Fruit fly (Drosophila melanogaster) whole organism, embryonic: Measurements from ENCODE around the gene Plod.

Experiments
- CG10274 ChIP-seq: fragments of 200-800 bp; sonication (Bioruptor generic); optimal IDR thresholded peaks from 3 replicates; lab custom pipeline; 2017; ENCODE audit warnings: missing biosample characterization, mild to moderate bottlenecking, missing genetic modification characterization
- CG10979 ChIP-seq: fragments of 200-800 bp; sonication (Bioruptor generic); optimal IDR thresholded peaks from 2 replicates; lab custom pipeline; 2018; ENCODE audit warnings: missing biosample characterization, mild to moderate bottlenecking, missing genetic modification characterization, moderate library complexity
- CG11093 ChIP-seq: fragments of 200-800 bp; sonication (Bioruptor generic); IDR thresholded peaks from 3 replicates; pipeline ENCODE4 v1.3.6; 2022; ENCODE audit warnings: missing biosample characterization, missing genetic modification characterization
- CG11456 ChIP-seq: fragments of 200-800 bp; sonication (Bioruptor generic); IDR thresholded peaks from 3 replicates; pipeline ENCODE4 v1.3.6; 2022; ENCODE audit warnings: missing biosample characterization, missing genetic modification characterization
- CG12744 ChIP-seq: fragments of 200-800 bp; sonication (Bioruptor generic); optimal IDR thresholded peaks from 2 replicates; lab custom pipeline; 2016; ENCODE audit warnings: missing biosample characterization, missing genetic modification characterization
- CG13296 ChIP-seq: fragments of 200-800 bp; sonication (Bioruptor generic); optimal IDR thresholded peaks from 3 replicates; lab custom pipeline; 2018; ENCODE audit warnings: missing biosample characterization, mild to moderate bottlenecking, missing genetic modification characterization
- CG13624 ChIP-seq: fragments of 200-800 bp; sonication (Bioruptor generic); optimal IDR thresholded peaks from 2 replicates; lab custom pipeline; 2016; ENCODE audit warnings: missing biosample characterization, missing genetic modification characterization
- CG13894 ChIP-seq: fragments of 200-800 bp; sonication (Bioruptor generic); optimal IDR thresholded peaks from 3 replicates; lab custom pipeline; 2018; ENCODE audit warnings: missing biosample characterization, mild to moderate bottlenecking, missing genetic modification characterization, moderate library complexity
- CG15514 ChIP-seq: fragments of 200-800 bp; sonication (Bioruptor generic); optimal IDR thresholded peaks from 3 replicates; lab custom pipeline; 2017; ENCODE audit warnings: missing biosample characterization, missing genetic modification characterization, mild to moderate bottlenecking, moderate library complexity, missing genetic modification reagents
- CG15696 ChIP-seq: fragments of 200-800 bp; sonication (Bioruptor generic); optimal IDR thresholded peaks from 2 replicates; lab custom pipeline; 2019; ENCODE audit warnings: missing biosample characterization, mild to moderate bottlenecking, missing genetic modification characterization, moderate library complexity
- CG1603 ChIP-seq: fragments of 200-800 bp; sonication (Bioruptor generic); optimal IDR thresholded peaks from 2 replicates; lab custom pipeline; 2019; ENCODE audit warnings: missing biosample characterization, mild to moderate bottlenecking, missing genetic modification characterization, moderate library complexity
- CG2712 ChIP-seq: fragments of 200-800 bp; optimal IDR thresholded peaks from 3 replicates; lab custom pipeline; 2019; ENCODE audit warnings: missing biosample characterization, mild to moderate bottlenecking, missing genetic modification characterization, moderate library complexity
- CG2889 ChIP-seq: fragments of 200-800 bp; sonication (Bioruptor generic); IDR thresholded peaks from 3 replicates; pipeline ENCODE4 v1.3.6; 2022; ENCODE audit warnings: missing biosample characterization, missing genetic modification characterization
- CG31224 ChIP-seq: fragments of 200-800 bp; sonication (Bioruptor generic); IDR thresholded peaks from 2 replicates; pipeline ENCODE4 v1.3.6; 2022; ENCODE audit warnings: missing biosample characterization, missing genetic modification characterization
- CG34422 ChIP-seq: fragments of 200-800 bp; sonication (Bioruptor generic); IDR thresholded peaks from 3 replicates; pipeline ENCODE4 v1.3.6; 2022; ENCODE audit warnings: missing biosample characterization, missing genetic modification characterization
- CG3995 ChIP-seq: fragments of 200-800 bp; sonication (Bioruptor generic); optimal IDR thresholded peaks from 3 replicates; lab custom pipeline; 2016; ENCODE audit warnings: missing biosample characterization, missing genetic modification characterization
- CG4617 ChIP-seq: fragments of 200-800 bp; sonication (Bioruptor generic); optimal IDR thresholded peaks from 3 replicates; lab custom pipeline; 2016; ENCODE audit warnings: missing biosample characterization, missing genetic modification characterization, borderline replicate concordance
- CG7357 ChIP-seq: fragments of 200-800 bp; sonication (Bioruptor generic); IDR thresholded peaks from 3 replicates; pipeline ENCODE4 v1.3.6; 2022; ENCODE audit warnings: missing biosample characterization, missing genetic modification characterization
- CG7786 ChIP-seq: fragments of 200-800 bp; sonication (Bioruptor generic); optimal IDR thresholded peaks from 2 replicates; lab custom pipeline; 2016; ENCODE audit warnings: missing biosample characterization, missing genetic modification characterization
- CG9609 ChIP-seq: fragments of 200-800 bp; sonication (Bioruptor generic); optimal IDR thresholded peaks from 3 replicates; lab custom pipeline; 2016; ENCODE audit warnings: missing biosample characterization, missing genetic modification characterization
- Chrac-16 ChIP-seq: fragments of 200-800 bp; sonication (Bioruptor generic); optimal IDR thresholded peaks from 3 replicates; lab custom pipeline; 2016; ENCODE audit warnings: missing biosample characterization, missing genetic modification characterization
- Dip2 ChIP-seq: fragments of 200-800 bp; sonication (Bioruptor generic); IDR thresholded peaks from 2 replicates; pipeline ENCODE4 v1.3.6; 2022; ENCODE audit warnings: missing biosample characterization, missing genetic modification characterization
- GATAe ChIP-seq: fragments of 200-800 bp; sonication (Bioruptor generic); conservative IDR thresholded peaks from 2 replicates; pipeline ENCODE4 v1.3.6; 2022; ENCODE audit warnings: missing biosample characterization, missing genetic modification characterization
- Lim3 ChIP-seq: fragments of 200-800 bp; sonication (Bioruptor generic); IDR thresholded peaks from 2 replicates; pipeline ENCODE4 v1.3.6; 2022; ENCODE audit warnings: missing biosample characterization, missing genetic modification characterization
- MBD-R2 ChIP-seq: fragments of 200-800 bp; sonication (Bioruptor generic); IDR thresholded peaks from 2 replicates; pipeline ENCODE4 v1.3.6; 2022; ENCODE audit warnings: missing biosample characterization, missing genetic modification characterization
- Pdp1 ChIP-seq, 2 experiments: fragments of 200-800 bp; sonication (Bioruptor generic); optimal IDR thresholded peaks; 3 replicates each; lab custom pipeline; 2016; ENCODE audit warnings: missing biosample characterization in 2 of 2, missing genetic modification characterization in 2 of 2, mild to moderate bottlenecking in 1 of 2, moderate library complexity in 1 of 2
- Ptx1 ChIP-seq: fragments of 200-800 bp; sonication (Bioruptor generic); IDR thresholded peaks from 2 replicates; pipeline ENCODE4 v1.3.6; 2022; ENCODE audit warnings: missing biosample characterization, missing genetic modification characterization
- Trl ChIP-seq, 3 experiments: fragments of >200 bp in 2 of 3; fragments of 200-800 bp in 1 of 3; sonication (Bioruptor generic) in 1 of 3; optimal IDR thresholded peaks; 2 replicates in 1 of 3; 3 replicates in 2 of 3; lab custom pipeline; 2016 to 2017; ENCODE audit warnings: missing biosample characterization in 1 of 3, missing genetic modification characterization in 1 of 3
- dan ChIP-seq: fragments of 200-800 bp; sonication (Bioruptor generic); IDR thresholded peaks from 2 replicates; pipeline ENCODE4 v1.3.6; 2022; ENCODE audit warnings: missing biosample characterization, missing genetic modification characterization
- dpn ChIP-seq, 2 experiments: fragments of 200-800 bp; sonication (Bioruptor generic); optimal IDR thresholded peaks; 3 replicates each; lab custom pipeline; 2016; ENCODE audit warnings: missing biosample characterization in 2 of 2, missing genetic modification characterization in 2 of 2
- fd3F ChIP-seq: fragments of 200-800 bp; sonication (Bioruptor generic); optimal IDR thresholded peaks from 2 replicates; lab custom pipeline; 2018; ENCODE audit warnings: missing biosample characterization, mild to moderate bottlenecking, missing genetic modification characterization, moderate library complexity
- grn ChIP-seq: fragments of 200-800 bp; sonication (Bioruptor generic); optimal IDR thresholded peaks from 3 replicates; lab custom pipeline; 2017; ENCODE audit warnings: missing biosample characterization, missing genetic modification characterization
- ham ChIP-seq: fragments of 200-800 bp; sonication (Bioruptor generic); IDR thresholded peaks from 2 replicates; pipeline ENCODE4 v1.3.6; 2022; ENCODE audit warnings: missing biosample characterization, missing genetic modification characterization
- her ChIP-seq: fragments of 200-800 bp; sonication (Bioruptor generic); optimal IDR thresholded peaks from 2 replicates; lab custom pipeline; 2016; ENCODE audit warnings: missing biosample characterization, missing genetic modification characterization
- knrl ChIP-seq: fragments of 200-800 bp; sonication (Bioruptor generic); IDR thresholded peaks from 3 replicates; pipeline ENCODE4 v1.3.6; 2022; ENCODE audit warnings: missing biosample characterization, missing genetic modification characterization; ENCODE audit not compliant: partially characterized antibody
- lmd ChIP-seq: fragments of 200-800 bp; sonication (Bioruptor generic); IDR thresholded peaks from 2 replicates; pipeline ENCODE4 v1.3.6; 2022; ENCODE audit warnings: missing biosample characterization, missing genetic modification characterization
- pfk ChIP-seq: fragments of 200-800 bp; sonication (Bioruptor generic); optimal IDR thresholded peaks from 2 replicates; lab custom pipeline; 2018; ENCODE audit warnings: missing biosample characterization, mild to moderate bottlenecking, missing genetic modification characterization, moderate library complexity
- prd ChIP-seq, 3 experiments: fragments of >200 bp in 2 of 3; fragments of 200-800 bp in 1 of 3; sonication (Bioruptor generic) in 1 of 3; optimal IDR thresholded peaks in 2 of 3; IDR thresholded peaks in 1 of 3; 2 replicates in 2 of 3; 3 replicates in 1 of 3; pipeline versions ENCODE4 v1.3.6 to Lab custom; 2017 to 2022; ENCODE audit warnings: missing biosample characterization in 1 of 3, missing genetic modification characterization in 1 of 3
- row ChIP-seq: fragments of 200-800 bp; sonication (Bioruptor generic); IDR thresholded peaks from 3 replicates; pipeline ENCODE4 v1.3.6; 2022; ENCODE audit warnings: missing biosample characterization, missing genetic modification characterization
- salm ChIP-seq: fragments of 200-800 bp; sonication (Bioruptor generic); optimal IDR thresholded peaks from 2 replicates; lab custom pipeline; 2018; ENCODE audit warnings: missing biosample characterization, mild to moderate bottlenecking, missing genetic modification characterization
- sens ChIP-seq: fragments of 200-800 bp; sonication (Bioruptor generic); peaks from one replicate; lab custom pipeline; 2016; ENCODE audit warnings: missing biosample characterization, missing genetic modification characterization
- slou ChIP-seq: fragments of 200-800 bp; sonication (Bioruptor generic); optimal IDR thresholded peaks from 3 replicates; lab custom pipeline; 2016; ENCODE audit warnings: missing biosample characterization, missing genetic modification characterization
- sna ChIP-seq: fragments of 200-800 bp; sonication (Bioruptor generic); IDR thresholded peaks from 2 replicates; pipeline ENCODE4 v1.3.6; 2022; ENCODE audit warnings: missing biosample characterization, missing genetic modification characterization; ENCODE audit not compliant: partially characterized antibody
- ttk ChIP-seq: fragments of 200-800 bp; sonication (Bioruptor generic); IDR thresholded peaks from 2 replicates; pipeline ENCODE4 v2.1.2; 2022; ENCODE audit warnings: missing biosample characterization, missing genetic modification characterization
- tup ChIP-seq: fragments of 200-800 bp; sonication (Bioruptor generic); optimal IDR thresholded peaks from 2 replicates; lab custom pipeline; 2016; ENCODE audit warnings: missing biosample characterization, mild to moderate bottlenecking, missing genetic modification characterization, moderate library complexity
- wek ChIP-seq: fragments of 200-800 bp; sonication (Bioruptor generic); optimal IDR thresholded peaks from 3 replicates; lab custom pipeline; 2018; ENCODE audit warnings: missing biosample characterization, mild to moderate bottlenecking, missing genetic modification characterization, moderate library complexity
- zen2 ChIP-seq: fragments of 200-800 bp; sonication (Bioruptor generic); IDR thresholded peaks from 3 replicates; pipeline ENCODE4 v1.3.6; 2022; ENCODE audit warnings: missing biosample characterization, missing genetic modification characterization; ENCODE audit not compliant: partially characterized antibody

The Plod gene

dm6 chr3L:11215244-11216121 is 9.7 kb upstream of the Plod start (continued):
- TF ChIP-seq CG13624 (GFP tag; lab: Kevin White, UChicago) (peak; percentile 87), GATAe (0 out of 2 replicates have a peak, but pooled peaks have one; percentile 77), CG4617 (peak; percentile 63), CG9609 (peak; percentile 86), CG3995 (peak; percentile 47), ttk (peak; percentile 92), CG15696 (peak; percentile 52), Pdp1 (GFP tag; optimal IDR thresholded peaks at IDR 0.05; lab: Kevin White, UChicago) (peak; percentile 64 to 91), CG15514 (GFP tag; lab: Kevin White, UChicago) (peak; percentile 89), her (GFP tag; lab: Kevin White, UChicago) (peak; percentile 88), wek (GFP tag; lab: Kevin White, UChicago) (peak; percentile 63), zen2 (GFP tag; lab: Robert Waterston, UW) (no peak), CG11093 (GFP tag; lab: Robert Waterston, UW) (peak; percentile 56; the same call in 1 of the 3 replicates), slou (peak; percentile 27), CG7357 (GFP tag; lab: Robert Waterston, UW) (peak; percentile 84), CG10274 (GFP tag; lab: Kevin White, UChicago) (peak; percentile 67), pfk (peak; percentile 20), CG12744 (peak; percentile 88), CG31224 (GFP tag; lab: Robert Waterston, UW) (peak; percentile 88), CG13296 (GFP tag; lab: Kevin White, UChicago) (peak; percentile 81), salm (peak; percentile 56), tup (GFP tag; lab: Kevin White, UChicago) (peak; percentile 82), CG10979 (tag; lab: Kevin White, UChicago) (peak; percentile 82), knrl (GFP tag; lab: Robert Waterston, UW) (no peak), Lim3 (GFP tag; lab: Robert Waterston, UW) (0 out of 2 replicates have a peak, but pooled peaks have one; percentile 34), lmd (GFP tag; lab: Robert Waterston, UW) (peak; percentile 93), dan (GFP tag; lab: Robert Waterston, UW) (no peak; the same call in 1 of the 2 replicates), Ptx1 (peak; percentile 94), CG13894 (tag; lab: Kevin White, UChicago) (peak; percentile 76), Chrac-16 (GFP tag; lab: Kevin White, UChicago) (peak; percentile 85), CG7786 (GFP tag; lab: Kevin White, UChicago) (peak; percentile 90), CG2889 (GFP tag; lab: Robert Waterston, UW) (peak; percentile 68; the same call in 2 of the 3 replicates), sens (GFP tag; lab: Kevin White, UChicago) (peak; percentile 98), sna (GFP tag; lab: Robert Waterston, UW) (no peak), CG2712 (peak; percentile 89), CG11456 (GFP tag; lab: Robert Waterston, UW) (peak; percentile 96), Trl (optimal IDR thresholded peaks at IDR 0.05; lab: Kevin White, UChicago) (peak; percentile 79 to 98), Trl (GFP tag; optimal IDR thresholded peaks at IDR 0.05; lab: Kevin White, UChicago) (peak; percentile 93), CG34422 (GFP tag; lab: Robert Waterston, UW) (peak; percentile 92), dpn (GFP tag; optimal IDR thresholded peaks at IDR 0.05; lab: Kevin White, UChicago) (peak; percentile 87 to 91), CG1603 (tag; lab: Kevin White, UChicago) (peak; percentile 91), Dip2 (GFP tag; lab: Robert Waterston, UW) (peak; percentile 18; the same call in 1 of the 2 replicates), fd3F (GFP tag; lab: Kevin White, UChicago) (peak; percentile 76), row (GFP tag; lab: Robert Waterston, UW) (peak; percentile 99), prd (optimal IDR thresholded peaks at IDR 0.05; lab: Kevin White, UChicago) (no peak), prd (GFP tag; IDR thresholded peaks at IDR 0.05; lab: Robert Waterston, UW) (peak; percentile 91), ham (peak; percentile 75; the same call in 1 of the 2 replicates), MBD-R2 (GFP tag; lab: Robert Waterston, UW) (peak; percentile 95), grn (GFP tag; lab: Kevin White, UChicago) (peak; percentile 38)
